Fruit fly (Drosophila melanogaster) whole organism, pupa: ENCODE measurements around the gene Cyp313a5.

ENCODE experiments used
- CG10348 ChIP-seq: fragments of 200-800 bp; sonication (Bioruptor generic); IDR thresholded peaks from 2 replicates; pipeline ENCODE4 v1.3.6; 2022; ENCODE audit warnings: missing biosample characterization, missing genetic modification characterization
- CG12605 ChIP-seq: fragments of 200-800 bp; sonication (Bioruptor generic); IDR thresholded peaks from 2 replicates; pipeline ENCODE4 v1.3.6; 2022; ENCODE audit warnings: missing biosample characterization, missing genetic modification characterization
- CG13204 ChIP-seq: fragments of 200-800 bp; sonication (Bioruptor generic); optimal IDR thresholded peaks from 2 replicates; lab custom pipeline; 2018; ENCODE audit warnings: missing biosample characterization, mild to moderate bottlenecking, missing genetic modification characterization, moderate library complexity
- CG14655 ChIP-seq: fragments of 200-800 bp; sonication (Bioruptor generic); optimal IDR thresholded peaks from 3 replicates; lab custom pipeline; 2017; ENCODE audit warnings: mild to moderate bottlenecking, missing biosample characterization, missing genetic modification reagents, missing genetic modification characterization
- CG15710 ChIP-seq: fragments of 200-800 bp; sonication (Bioruptor generic); optimal IDR thresholded peaks from 2 replicates; lab custom pipeline; 2018; ENCODE audit warnings: missing biosample characterization, mild to moderate bottlenecking, missing genetic modification characterization, moderate library complexity
- CG17806 ChIP-seq: fragments of 200-800 bp; sonication (Bioruptor generic); optimal IDR thresholded peaks from 2 replicates; lab custom pipeline; 2018; ENCODE audit warnings: missing biosample characterization, mild to moderate bottlenecking, missing genetic modification characterization, moderate library complexity
- CG32121 ChIP-seq: fragments of 200-800 bp; sonication (Bioruptor generic); IDR thresholded peaks from 2 replicates; pipeline ENCODE4 v1.3.6; 2022; ENCODE audit warnings: missing biosample characterization, missing genetic modification characterization
- CG34367 ChIP-seq: fragments of 200-800 bp; sonication (Bioruptor generic); optimal IDR thresholded peaks from 2 replicates; lab custom pipeline; 2018; ENCODE audit warnings: missing biosample characterization, mild to moderate bottlenecking, missing genetic modification characterization
- CG4496 ChIP-seq: fragments of 200-800 bp; sonication (Bioruptor generic); IDR thresholded peaks from 3 replicates; pipeline ENCODE4 v1.3.6; 2022; ENCODE audit warnings: missing biosample characterization, missing genetic modification characterization
- CG8159 ChIP-seq: fragments of 200-800 bp; sonication (Bioruptor generic); optimal IDR thresholded peaks from 3 replicates; lab custom pipeline; 2018; ENCODE audit warnings: missing biosample characterization, mild to moderate bottlenecking, missing genetic modification characterization, moderate library complexity
- CG8301 ChIP-seq: fragments of 200-800 bp; sonication (Bioruptor generic); optimal IDR thresholded peaks from 2 replicates; lab custom pipeline; 2018; ENCODE audit warnings: missing biosample characterization, mild to moderate bottlenecking, missing genetic modification characterization
- CG9948 ChIP-seq: fragments of 200-800 bp; sonication (Bioruptor generic); optimal IDR thresholded peaks from 2 replicates; lab custom pipeline; 2018; ENCODE audit warnings: missing biosample characterization, mild to moderate bottlenecking, missing genetic modification characterization, moderate library complexity
- D1 ChIP-seq: fragments of 200-800 bp; sonication (Bioruptor generic); optimal IDR thresholded peaks from 2 replicates; lab custom pipeline; 2018; ENCODE audit warnings: missing biosample characterization, mild to moderate bottlenecking, missing genetic modification characterization, moderate library complexity
- EcR ChIP-seq: fragments of 200-800 bp; sonication (Bioruptor generic); optimal IDR thresholded peaks from 3 replicates; lab custom pipeline; 2019; ENCODE audit warnings: missing biosample characterization, missing genetic modification characterization, mild to moderate bottlenecking, moderate library complexity, missing genetic modification reagents
- Ets98B ChIP-seq: fragments of 200-800 bp; sonication (Bioruptor generic); IDR thresholded peaks from 2 replicates; pipeline ENCODE4 v1.3.6; 2022; ENCODE audit warnings: missing biosample characterization, missing genetic modification characterization
- Pif1A ChIP-seq: fragments of 200-800 bp; sonication (Bioruptor generic); optimal IDR thresholded peaks from 3 replicates; lab custom pipeline; 2016; ENCODE audit warnings: missing biosample characterization, missing genetic modification characterization
- Pif1B ChIP-seq: fragments of 200-800 bp; sonication (Bioruptor generic); optimal IDR thresholded peaks from 3 replicates; lab custom pipeline; 2016; ENCODE audit warnings: missing biosample characterization, missing genetic modification characterization
- Snoo ChIP-seq: fragments of 200-800 bp; sonication (Bioruptor generic); optimal IDR thresholded peaks from 3 replicates; lab custom pipeline; 2017; ENCODE audit warnings: missing biosample characterization, mild to moderate bottlenecking, missing genetic modification characterization, inconsistent platforms
- fd96Ca ChIP-seq: fragments of 200-800 bp; sonication (Bioruptor generic); IDR thresholded peaks from 3 replicates; pipeline ENCODE4 v1.3.6; 2022; ENCODE audit warnings: missing biosample characterization, missing genetic modification characterization
- gl ChIP-seq: fragments of 200-800 bp; sonication (Bioruptor generic); optimal IDR thresholded peaks from 2 replicates; lab custom pipeline; 2018; ENCODE audit warnings: missing biosample characterization, mild to moderate bottlenecking, missing genetic modification characterization
- rn ChIP-seq: fragments of 200-800 bp; sonication (Bioruptor generic); IDR thresholded peaks from 2 replicates; pipeline ENCODE4 v1.3.6; 2022; ENCODE audit warnings: missing biosample characterization, missing genetic modification characterization

The Cyp313a5 gene

dm6 chr3R:12226239-12226638 is 8.2 kb downstream of the Cyp313a5 start, which contains the start of gene CG12256:
CG12256 (minus strand) TSS chr3R:12226339.
- TF ChIP-seq CG17806 (tag; lab: Kevin White, UChicago) (no peak), CG32121 (GFP tag; lab: Robert Waterston, UW) (no peak), CG15710 (tag; lab: Kevin White, UChicago) (no peak), CG10348 (GFP tag; lab: Robert Waterston, UW) (no peak), CG12605 (no peak), CG13204 (GFP tag; lab: Kevin White, UChicago) (no peak), Ets98B (GFP tag; lab: Robert Waterston, UW) (no peak), CG8159 (no peak), CG8301 (tag; lab: Kevin White, UChicago) (no peak), gl (tag; lab: Kevin White, UChicago) (no peak), fd96Ca (GFP tag; lab: Robert Waterston, UW) (no peak), CG14655 (no peak), Pif1B (GFP tag; lab: Kevin White, UChicago) (no peak), Snoo (tag; lab: Kevin White, UChicago) (no peak), D1 (no peak), CG4496 (GFP tag; lab: Robert Waterston, UW) (no peak)

DNA sequence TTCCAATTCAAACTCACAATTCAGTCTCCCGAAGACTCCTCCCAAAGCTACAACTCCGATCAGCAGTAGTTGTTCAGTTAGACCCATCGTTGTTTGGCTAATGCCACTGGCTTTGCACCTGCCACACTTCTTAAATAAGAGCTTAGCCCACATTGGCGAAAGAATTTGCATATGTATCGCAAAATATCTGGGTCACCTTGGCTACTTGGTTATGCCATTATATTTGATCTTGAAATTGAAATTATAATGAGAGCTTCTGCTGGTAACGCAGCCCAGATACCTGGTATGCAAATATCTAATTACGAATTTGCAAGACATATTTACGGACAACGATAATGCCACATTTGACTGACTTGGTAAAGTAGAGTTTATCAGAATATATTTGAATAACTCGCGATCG is 9.6 kb downstream of the Cyp313a5 start, which contains the start of gene CG17404:
CG17404 (minus strand) TSS at position 101 of the 400 bp plus-strand sequence.
- TF ChIP-seq CG14655 (no peak), fd96Ca (GFP tag; lab: Robert Waterston, UW) (no peak), CG8301 (tag; lab: Kevin White, UChicago) (no peak), Pif1A (GFP tag; lab: Kevin White, UChicago) (no peak), Ets98B (GFP tag; lab: Robert Waterston, UW) (no peak), CG15710 (tag; lab: Kevin White, UChicago) (no peak), CG34367 (no peak), Pif1B (GFP tag; lab: Kevin White, UChicago) (no peak), CG32121 (GFP tag; lab: Robert Waterston, UW) (no peak), CG4496 (GFP tag; lab: Robert Waterston, UW) (no peak)
- TF ChIP-seq, all 21 proteins: peak for 0

dm6 chr3R:12222093-12222492 is 12.4 kb downstream of the Cyp313a5 start, which contains the start of gene Rsbp15:
Rsbp15 (plus strand) TSS chr3R:12222387.
- TF ChIP-seq CG8301 (tag; lab: Kevin White, UChicago): no peak
- no peak for TF ChIP-seq CG14655
- TF ChIP-seq rn (GFP tag; lab: Robert Waterston, UW): no peak
- no peak for TF ChIP-seq CG34367

- TF ChIP-seq CG15710 (tag; lab: Kevin White, UChicago): peak; percentile 74
- peak; percentile 88 for TF ChIP-seq CG12605
- TF ChIP-seq CG32121 (GFP tag; lab: Robert Waterston, UW): peak; percentile 94
- peak; percentile 86 for TF ChIP-seq fd96Ca (GFP tag; lab: Robert Waterston, UW)
- peak; percentile 63 for TF ChIP-seq rn (GFP tag; lab: Robert Waterston, UW)
- TF ChIP-seq CG34367: peak; percentile 70
- no peak for TF ChIP-seq CG13204 (GFP tag; lab: Kevin White, UChicago)
- peak; percentile 19 for TF ChIP-seq D1
- peak; percentile 91 for TF ChIP-seq CG4496 (GFP tag; lab: Robert Waterston, UW)
- TF ChIP-seq Snoo (tag; lab: Kevin White, UChicago): no peak
- TF ChIP-seq gl (tag; lab: Kevin White, UChicago): peak; percentile 24
- TF ChIP-seq Pif1B (GFP tag; lab: Kevin White, UChicago): peak; percentile 80
- peak; percentile 80 for TF ChIP-seq CG8159
- TF ChIP-seq CG14655: peak; percentile 82
- TF ChIP-seq CG17806 (tag; lab: Kevin White, UChicago): peak; percentile 81
- TF ChIP-seq Ets98B (GFP tag; lab: Robert Waterston, UW): peak; percentile 93
- TF ChIP-seq CG9948 (tag; lab: Kevin White, UChicago): peak; percentile 75
- TF ChIP-seq EcR: no peak
- peak; percentile 83 for TF ChIP-seq CG8301 (tag; lab: Kevin White, UChicago)
- TF ChIP-seq Pif1A (GFP tag; lab: Kevin White, UChicago): peak; percentile 91
- TF ChIP-seq CG10348 (GFP tag; lab: Robert Waterston, UW): 0 out of 2 replicates have a peak, but pooled peaks have one; percentile 48
Observed at dm6 chr3R:12221366-12221916, 13.0 kb downstream of the Cyp313a5 start, which contains the start of gene CG4860. CG4860 (minus strand) TSS chr3R:12221464.

DNA sequence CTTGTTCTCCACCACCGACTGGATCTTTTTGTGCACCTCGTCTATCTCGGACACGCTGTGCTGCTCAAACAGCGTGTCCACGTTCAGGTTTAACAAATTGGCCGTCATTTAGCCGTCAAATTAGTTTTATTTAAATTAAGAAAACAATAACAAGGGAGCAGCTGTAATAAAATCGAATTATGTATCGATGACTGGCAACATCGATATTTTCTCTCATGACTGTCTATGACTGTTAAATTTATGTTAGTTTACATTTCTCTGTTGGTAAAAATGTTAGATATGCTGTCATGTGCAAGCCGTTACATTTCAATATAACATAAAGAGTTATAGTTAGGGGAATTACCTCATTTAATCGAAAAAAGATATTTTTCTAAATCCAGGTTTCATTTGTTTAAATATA is 15.0 kb downstream of the Cyp313a5 start, which contains the start of gene Cog1:
Cog1 (minus strand) TSS at position 190 of the 400 bp plus-strand sequence.
- TF ChIP-seq D1: no peak
- no peak for TF ChIP-seq CG10348 (GFP tag; lab: Robert Waterston, UW)
- no peak for TF ChIP-seq rn (GFP tag; lab: Robert Waterston, UW)
- TF ChIP-seq fd96Ca (GFP tag; lab: Robert Waterston, UW): no peak
- no peak for TF ChIP-seq CG34367
- no peak for TF ChIP-seq CG8301 (tag; lab: Kevin White, UChicago)
- no peak for TF ChIP-seq CG13204 (GFP tag; lab: Kevin White, UChicago)
- no peak for TF ChIP-seq Pif1B (GFP tag; lab: Kevin White, UChicago)
- no peak for TF ChIP-seq gl (tag; lab: Kevin White, UChicago)
- TF ChIP-seq CG17806 (tag; lab: Kevin White, UChicago): no peak
- TF ChIP-seq CG14655: no peak
- no peak for TF ChIP-seq Pif1A (GFP tag; lab: Kevin White, UChicago)
- no peak for TF ChIP-seq CG4496 (GFP tag; lab: Robert Waterston, UW)
- no peak for TF ChIP-seq CG9948 (tag; lab: Kevin White, UChicago)

dm6 chr3R:12214201-12214600 is 20.3 kb downstream of the Cyp313a5 start, which contains the start of gene CG14742:
CG14742 (plus strand) TSS chr3R:12214501.
- TF ChIP-seq gl (tag; lab: Kevin White, UChicago) (no peak), EcR (no peak), rn (GFP tag; lab: Robert Waterston, UW) (no peak), CG4496 (GFP tag; lab: Robert Waterston, UW) (no peak), CG15710 (tag; lab: Kevin White, UChicago) (no peak), CG9948 (tag; lab: Kevin White, UChicago) (no peak), CG10348 (GFP tag; lab: Robert Waterston, UW) (no peak), CG32121 (GFP tag; lab: Robert Waterston, UW) (no peak), CG14655 (no peak), CG17806 (tag; lab: Kevin White, UChicago) (no peak), Ets98B (GFP tag; lab: Robert Waterston, UW) (no peak), CG12605 (no peak), CG13204 (GFP tag; lab: Kevin White, UChicago) (no peak), CG34367 (no peak)
- TF ChIP-seq, all 21 proteins: peak for 0
